Fruit fly (Drosophila melanogaster) whole organism, prepupa: ENCODE data around the gene tomboy20.

Experiments used
- CG6792 ChIP-seq: fragments of 200-800 bp; sonication (Bioruptor generic); optimal IDR thresholded peaks from 3 replicates; lab custom pipeline; 2016; ENCODE audit warnings: missing biosample characterization, missing genetic modification characterization
- Ets21C ChIP-seq: fragments of 200-800 bp; sonication (Bioruptor generic); optimal IDR thresholded peaks from 3 replicates; lab custom pipeline; 2016; ENCODE audit warnings: missing biosample characterization, missing genetic modification characterization
- Hr4 ChIP-seq: fragments of 200-800 bp; sonication (Bioruptor generic); optimal IDR thresholded peaks from 3 replicates; lab custom pipeline; 2016; ENCODE audit warnings: missing biosample characterization, missing genetic modification characterization
- OdsH ChIP-seq: fragments of 200-800 bp; sonication (Bioruptor generic); optimal IDR thresholded peaks from 3 replicates; lab custom pipeline; 2016; ENCODE audit warnings: missing biosample characterization, missing genetic modification characterization
- spab ChIP-seq: fragments of 200-800 bp; sonication (Bioruptor generic); optimal IDR thresholded peaks from 2 replicates; lab custom pipeline; 2017; ENCODE audit warnings: missing biosample characterization, mild to moderate bottlenecking, missing genetic modification characterization, missing genetic modification reagents

DNA sequence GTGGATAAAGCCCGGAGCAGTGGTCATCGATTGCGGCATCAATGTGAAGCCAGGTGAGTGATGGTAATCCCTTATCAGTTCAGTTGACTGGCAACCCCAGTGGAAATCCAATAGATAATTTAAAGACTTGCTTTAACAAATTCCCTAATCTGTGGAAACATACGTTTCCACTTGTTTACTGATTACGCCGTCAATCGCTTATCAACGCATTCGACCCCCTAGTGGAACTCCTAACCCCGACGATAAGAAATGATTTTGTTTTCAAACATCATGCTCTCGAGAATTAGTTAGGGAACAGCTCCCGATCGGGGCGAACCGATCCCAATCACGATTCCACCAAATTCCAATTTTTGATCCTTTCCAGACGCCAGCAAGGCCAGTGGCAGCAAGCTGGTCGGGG lies 35.1 kb downstream of the tomboy20 start:
- no peak for TF ChIP-seq CG6792 (GFP tag; lab: Kevin White, UChicago)
- TF ChIP-seq OdsH (GFP tag; lab: Kevin White, UChicago), result no peak
- TF ChIP-seq Ets21C (GFP tag; lab: Kevin White, UChicago), result no peak
- no peak for TF ChIP-seq Hr4 (GFP tag; lab: Kevin White, UChicago)
- TF ChIP-seq spab, result no peak
